Fruit fly (Drosophila melanogaster) whole organism, pupa: ENCODE data around the gene Cox11.

Experiments
- CG14655 ChIP-seq: fragments of 200-800 bp; sonication (Bioruptor generic); optimal IDR thresholded peaks from 3 replicates; lab custom pipeline; 2017; ENCODE audit warnings: mild to moderate bottlenecking, missing biosample characterization, missing genetic modification reagents, missing genetic modification characterization
- CG15710 ChIP-seq: fragments of 200-800 bp; sonication (Bioruptor generic); optimal IDR thresholded peaks from 2 replicates; lab custom pipeline; 2018; ENCODE audit warnings: missing biosample characterization, mild to moderate bottlenecking, missing genetic modification characterization, moderate library complexity
- CG17806 ChIP-seq: fragments of 200-800 bp; sonication (Bioruptor generic); optimal IDR thresholded peaks from 2 replicates; lab custom pipeline; 2018; ENCODE audit warnings: missing biosample characterization, mild to moderate bottlenecking, missing genetic modification characterization, moderate library complexity
- CG32121 ChIP-seq: fragments of 200-800 bp; sonication (Bioruptor generic); IDR thresholded peaks from 2 replicates; pipeline ENCODE4 v1.3.6; 2022; ENCODE audit warnings: missing biosample characterization, missing genetic modification characterization
- CG34367 ChIP-seq: fragments of 200-800 bp; sonication (Bioruptor generic); optimal IDR thresholded peaks from 2 replicates; lab custom pipeline; 2018; ENCODE audit warnings: missing biosample characterization, mild to moderate bottlenecking, missing genetic modification characterization
- CG4496 ChIP-seq: fragments of 200-800 bp; sonication (Bioruptor generic); IDR thresholded peaks from 3 replicates; pipeline ENCODE4 v1.3.6; 2022; ENCODE audit warnings: missing biosample characterization, missing genetic modification characterization
- D1 ChIP-seq: fragments of 200-800 bp; sonication (Bioruptor generic); optimal IDR thresholded peaks from 2 replicates; lab custom pipeline; 2018; ENCODE audit warnings: missing biosample characterization, mild to moderate bottlenecking, missing genetic modification characterization, moderate library complexity
- Ets98B ChIP-seq: fragments of 200-800 bp; sonication (Bioruptor generic); IDR thresholded peaks from 2 replicates; pipeline ENCODE4 v1.3.6; 2022; ENCODE audit warnings: missing biosample characterization, missing genetic modification characterization
- fd96Ca ChIP-seq: fragments of 200-800 bp; sonication (Bioruptor generic); IDR thresholded peaks from 3 replicates; pipeline ENCODE4 v1.3.6; 2022; ENCODE audit warnings: missing biosample characterization, missing genetic modification characterization
- rn ChIP-seq: fragments of 200-800 bp; sonication (Bioruptor generic); IDR thresholded peaks from 2 replicates; pipeline ENCODE4 v1.3.6; 2022; ENCODE audit warnings: missing biosample characterization, missing genetic modification characterization

- no peak for TF ChIP-seq CG15710 (tag; lab: Kevin White, UChicago)
- TF ChIP-seq CG32121 (GFP tag; lab: Robert Waterston, UW): no peak
- no peak for TF ChIP-seq Ets98B (GFP tag; lab: Robert Waterston, UW)
- TF ChIP-seq fd96Ca (GFP tag; lab: Robert Waterston, UW): no peak
- TF ChIP-seq CG4496 (GFP tag; lab: Robert Waterston, UW): 0 out of 3 replicates have a peak, but pooled peaks have one; percentile 35
- TF ChIP-seq rn (GFP tag; lab: Robert Waterston, UW): no peak
- TF ChIP-seq D1 (tag; lab: Kevin White, UChicago): no peak
- TF ChIP-seq CG17806 (tag; lab: Kevin White, UChicago): no peak
- no peak for TF ChIP-seq CG14655
- no peak for TF ChIP-seq CG34367 (tag; lab: Kevin White, UChicago)
Observed at dm6 chr2L:5532061-5532460, 5.3 kb downstream of the Cox11 start, which contains the start of gene Coq6.
